Fruit fly (Drosophila melanogaster): ENCODE data around the gene betaTub85D.
A peak's percentile ranks its signal among the peaks of the same experiment; 100 is the strongest.

betaTub85D gene

DNA sequence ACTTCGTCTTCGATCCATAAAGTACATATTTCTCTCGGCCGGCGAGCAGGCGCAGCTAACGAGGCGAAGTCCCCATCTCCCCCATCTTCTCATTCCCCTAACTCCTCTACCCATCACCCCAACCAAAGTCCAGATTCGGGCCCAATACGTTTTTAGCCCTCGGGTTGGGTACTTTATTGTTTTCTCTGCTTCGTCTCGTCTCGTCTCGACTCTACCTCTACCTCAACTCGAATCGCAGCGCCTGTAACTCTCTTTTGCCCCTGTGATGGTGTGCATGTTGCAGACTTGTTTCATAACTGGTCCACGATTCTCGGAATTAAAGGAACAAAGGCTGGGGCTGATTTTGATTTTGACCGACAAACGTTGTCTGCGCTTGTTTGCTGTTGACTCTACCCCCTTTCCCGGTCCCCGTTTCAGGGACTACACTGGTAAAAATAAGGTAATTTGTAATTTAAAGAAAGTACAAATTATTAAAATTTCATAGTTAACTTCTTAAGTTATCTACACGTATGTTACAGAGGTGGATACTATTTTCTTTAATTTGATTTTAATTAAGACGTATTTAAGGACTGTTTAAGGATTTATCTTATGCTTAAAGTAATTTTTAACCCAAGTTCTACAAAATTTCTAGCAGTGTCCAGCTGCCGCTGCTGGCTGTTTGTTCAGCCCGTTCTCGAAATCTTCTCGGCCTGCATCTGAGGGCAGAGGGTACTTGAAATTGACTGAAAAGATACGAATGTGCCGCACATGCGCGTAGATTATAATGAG lies 31.3 kb downstream of the betaTub85D start (continued):
- TF ChIP-seq Oaz (GFP tag; IDR thresholded peaks at IDR 0.05): no peak
- TF ChIP-seq Fer3 (tag; optimal IDR thresholded peaks at IDR 0.05): no peak
- TF ChIP-seq Stat92E (GFP tag; optimal IDR thresholded peaks at IDR 0.05): peak in 1 of 3 experiments; percentile 99
- TF ChIP-seq eve (GFP tag; optimal IDR thresholded peaks at IDR 0.05): peak in 1 of 2 experiments; percentile 60
- peak; percentile 85 for TF ChIP-seq trem (tag; optimal IDR thresholded peaks at IDR 0.05)
- no peak for TF ChIP-seq CG5953 (GFP tag; IDR thresholded peaks at IDR 0.05)
- no peak for TF ChIP-seq CG3995 (GFP tag; optimal IDR thresholded peaks at IDR 0.05)
- TF ChIP-seq caup (GFP tag; optimal IDR thresholded peaks at IDR 0.05; ENCODE audit: severe bottlenecking): no peak
- TF ChIP-seq CG8924 (tag; optimal IDR thresholded peaks at IDR 0.05): peak; percentile 78
- peak; percentile 91 for TF ChIP-seq Xrp1 (GFP tag; IDR thresholded peaks at IDR 0.05)
- 0 out of 3 replicates have a peak, but pooled peaks have one; percentile 4 for TF ChIP-seq dysf (GFP tag; IDR thresholded peaks at IDR 0.05)
- peak; percentile 40 for TF ChIP-seq CG2116 (GFP tag; optimal IDR thresholded peaks at IDR 0.05)
- TF ChIP-seq CG7745 (tag; optimal IDR thresholded peaks at IDR 0.05): peak; percentile 51
- TF ChIP-seq CG3847 (GFP tag; IDR thresholded peaks at IDR 0.05): no peak
- peak; percentile 32; the same call in 1 of the 2 replicates for TF ChIP-seq ranshi (GFP tag; IDR thresholded peaks at IDR 0.05)
- TF ChIP-seq CG3065 (GFP tag; optimal IDR thresholded peaks at IDR 0.05): peak; percentile 6
- TF ChIP-seq Sox100B (GFP tag; optimal IDR thresholded peaks at IDR 0.05): peak; percentile 70
- TF ChIP-seq lola (GFP tag; optimal IDR thresholded peaks at IDR 0.05): peak in 1 of 3 experiments; percentile 90
- peak; percentile 35 for TF ChIP-seq CG2875 (GFP tag; optimal IDR thresholded peaks at IDR 0.05)
- TF ChIP-seq CG4854 (GFP tag; optimal IDR thresholded peaks at IDR 0.05): no peak
- peak; percentile 58 for TF ChIP-seq vvl (GFP tag; IDR thresholded peaks at IDR 0.05)
- TF ChIP-seq Ptx1 (GFP tag; IDR thresholded peaks at IDR 0.05): peak; percentile 21; the same call in 1 of the 2 replicates
- TF ChIP-seq CG12219 (GFP tag; optimal IDR thresholded peaks at IDR 0.05): peak; percentile 17
- TF ChIP-seq CG4820 (GFP tag; optimal IDR thresholded peaks at IDR 0.05): peak; percentile 47
- TF ChIP-seq twi (tag; optimal IDR thresholded peaks at IDR 0.05): peak; percentile 69
- TF ChIP-seq tin (GFP tag; optimal IDR thresholded peaks at IDR 0.05): peak; percentile 54
- TF ChIP-seq CG10543 (GFP tag; optimal IDR thresholded peaks at IDR 0.05): peak; percentile 6
- peak; percentile 80 for TF ChIP-seq CG17361 (GFP tag; IDR thresholded peaks at IDR 0.05)
- TF ChIP-seq sisA (GFP tag; IDR thresholded peaks at IDR 0.05): peak; percentile 36
- no peak for TF ChIP-seq CG1792 (GFP tag; optimal IDR thresholded peaks at IDR 0.05)
- TF ChIP-seq CG7357 (GFP tag; IDR thresholded peaks at IDR 0.05): peak; percentile 32; the same call in 1 of the 3 replicates
- TF ChIP-seq pnt (GFP tag; optimal IDR thresholded peaks at IDR 0.05): no peak
- peak; percentile 63 for TF ChIP-seq Spps (tag; optimal IDR thresholded peaks at IDR 0.05)
- TF ChIP-seq odd (GFP tag; optimal IDR thresholded peaks at IDR 0.05): peak; percentile 40
- no peak for TF ChIP-seq Mad (GFP tag; optimal IDR thresholded peaks at IDR 0.05)
- no peak for TF ChIP-seq Ets97D (GFP tag; optimal IDR thresholded peaks at IDR 0.05)
- peak; percentile 1 for TF ChIP-seq trh (GFP tag; optimal IDR thresholded peaks at IDR 0.05)
- peak; percentile 48; the same call in 1 of the 2 replicates for TF ChIP-seq chm (GFP tag; IDR thresholded peaks at IDR 0.05)
- TF ChIP-seq Med (GFP tag): peak; percentile 88
- TF ChIP-seq CG30431 (GFP tag; optimal IDR thresholded peaks at IDR 0.05): peak; percentile 44
- TF ChIP-seq sima (GFP tag; optimal IDR thresholded peaks at IDR 0.05): no peak
- TF ChIP-seq CG15696 (tag; optimal IDR thresholded peaks at IDR 0.05): peak; percentile 92
- peak; percentile 92 for TF ChIP-seq CG2712 (tag; optimal IDR thresholded peaks at IDR 0.05)
- TF ChIP-seq tap (tag; optimal IDR thresholded peaks at IDR 0.05): peak; percentile 8
- TF ChIP-seq sd (tag; optimal IDR thresholded peaks at IDR 0.05): no peak
- 0 out of 3 replicates have a peak, but pooled peaks have one; percentile 30 for TF ChIP-seq CG11695 (GFP tag; IDR thresholded peaks at IDR 0.05)
- TF ChIP-seq CG4360 (GFP tag; IDR thresholded peaks at IDR 0.05): no peak
- no peak for TF ChIP-seq CG10321 (GFP tag; IDR thresholded peaks at IDR 0.05)
- peak; percentile 79 for TF ChIP-seq grn (GFP tag; optimal IDR thresholded peaks at IDR 0.05)

Measured in whole organism, embryonic.